Worm (Caenorhabditis elegans) whole organism, L3 larva: Measurements from ENCODE around the gene str-60.

Source experiments
- egl-27 ChIP-seq: sonication (generic microtip); optimal IDR thresholded peaks from 4 replicates; lab custom pipeline; 2017; ENCODE audit warnings: missing biosample characterization, missing genetic modification reagents, missing genetic modification characterization
- elt-2 ChIP-seq: sonication (generic microtip); optimal IDR thresholded peaks from 2 replicates; lab custom pipeline; 2016; ENCODE audit warnings: missing genetic modification reagents, mild to moderate bottlenecking, missing genetic modification characterization, missing compliant biosample characterization
- fkh-10 ChIP-seq: sonication (generic microtip); optimal IDR thresholded peaks from 2 replicates; lab custom pipeline; 2017; ENCODE audit warnings: missing biosample characterization, missing genetic modification reagents, missing genetic modification characterization
- fkh-2 ChIP-seq: fragments of 150-350 bp; optimal IDR thresholded peaks from 2 replicates; lab custom pipeline; 2014; ENCODE audit warnings: missing biosample characterization, missing genetic modification reagents, missing genetic modification characterization
- fos-1 ChIP-seq: fragments of 150-350 bp; optimal IDR thresholded peaks from 2 replicates; lab custom pipeline; 2014; ENCODE audit warnings: missing biosample characterization, missing genetic modification characterization
- jun-1 ChIP-seq: fragments of 150-350 bp; optimal IDR thresholded peaks from 2 replicates; lab custom pipeline; 2014; ENCODE audit warnings: missing biosample characterization, missing genetic modification reagents, missing genetic modification characterization
- nhr-25 ChIP-seq: sonication (generic microtip); optimal IDR thresholded peaks from 2 replicates; lab custom pipeline; 2017; ENCODE audit warnings: missing biosample characterization, missing genetic modification characterization
- nhr-77 ChIP-seq: fragments of 150-350 bp; optimal IDR thresholded peaks from 2 replicates; lab custom pipeline; 2014; ENCODE audit warnings: missing biosample characterization, missing genetic modification characterization
- sea-2 ChIP-seq: fragments of 150-350 bp; sonication (generic microtip); optimal IDR thresholded peaks from 4 replicates; lab custom pipeline; 2014; ENCODE audit warnings: missing biosample characterization, missing genetic modification reagents, missing genetic modification characterization
- tbx-2 ChIP-seq: sonication (generic microtip); optimal IDR thresholded peaks from 2 replicates; lab custom pipeline; 2016; ENCODE audit warnings: mild to moderate bottlenecking, missing genetic modification characterization, missing compliant biosample characterization
- unc-62 ChIP-seq: fragments of 150-350 bp; sonication (generic microtip); optimal IDR thresholded peaks from 4 replicates; lab custom pipeline; 2014; ENCODE audit warnings: missing biosample characterization, missing genetic modification reagents, missing genetic modification characterization
- ztf-11 ChIP-seq: fragments of 150-350 bp; optimal IDR thresholded peaks from 2 replicates; lab custom pipeline; 2014; ENCODE audit warnings: missing biosample characterization, missing genetic modification characterization

DNA sequence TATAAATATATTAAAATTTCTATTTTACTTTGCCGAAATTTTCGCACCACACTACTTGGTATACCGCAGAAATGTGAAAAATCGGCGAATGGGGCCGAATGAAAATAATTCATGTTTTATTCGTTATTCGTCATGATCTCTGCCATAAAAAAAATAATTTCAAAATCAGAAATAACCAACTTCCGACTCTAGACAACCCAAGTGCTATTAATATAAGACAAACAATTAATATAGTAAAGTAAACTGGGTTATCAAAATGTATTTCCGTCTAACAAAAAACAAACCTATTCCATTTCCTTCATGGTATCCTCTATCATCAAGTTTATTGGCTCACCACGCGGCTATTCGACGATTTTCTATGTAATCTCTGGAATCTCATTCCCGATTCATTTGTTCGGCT is 32.0 kb upstream of the str-60 start, which contains the start of gene srh-293:
- TF ChIP-seq unc-62 (GFP tag; lab: Kevin White, UChicago), result no peak
- TF ChIP-seq fkh-2, result no peak
- TF ChIP-seq nhr-77 (tag; lab: Kevin White, UChicago), result no peak
- no peak for TF ChIP-seq ztf-11 (tag; lab: Kevin White, UChicago)
- no peak for TF ChIP-seq elt-2 (tag; lab: Kevin White, UChicago)
- TF ChIP-seq tbx-2 (tag; lab: Kevin White, UChicago), result no peak
- TF ChIP-seq fos-1, result no peak
- TF ChIP-seq nhr-25 (tag; lab: Kevin White, UChicago), result no peak
- TF ChIP-seq fkh-10 (GFP tag; lab: Kevin White, UChicago), result no peak
- TF ChIP-seq egl-27 (tag; lab: Kevin White, UChicago), result no peak
- TF ChIP-seq sea-2 (GFP tag; lab: Kevin White, UChicago), result no peak
- TF ChIP-seq jun-1 (tag; lab: Kevin White, UChicago), result no peak
